Worm (Caenorhabditis elegans) whole organism, young adult: ENCODE data around the gene tpra-1.

Source experiments
- F10E7.11 ChIP-seq: sonication (generic microtip); optimal IDR thresholded peaks from 2 replicates; lab custom pipeline; 2017; ENCODE audit warnings: mild to moderate bottlenecking, missing genetic modification characterization, moderate library complexity, missing compliant biosample characterization
- F39B2.1 ChIP-seq: fragments of 200-800 bp; sonication (Bioruptor generic); IDR thresholded peaks from 2 replicates; pipeline ENCODE4 v1.3.6; 2022; ENCODE audit warnings: missing genetic modification reagents, missing genetic modification characterization, missing compliant biosample characterization
- F52B5.7 ChIP-seq: sonication (generic microtip); optimal IDR thresholded peaks from 2 replicates; lab custom pipeline; 2016; ENCODE audit warnings: mild to moderate bottlenecking, missing genetic modification characterization, missing compliant biosample characterization
- F55B11.4 ChIP-seq: sonication (generic microtip); optimal IDR thresholded peaks from 2 replicates; lab custom pipeline; 2016; ENCODE audit warnings: missing compliant biosample characterization, missing genetic modification characterization, borderline replicate concordance; ENCODE audit not compliant: insufficient read depth
- K12H6.12 ChIP-seq: fragments of 200-800 bp; sonication (Bioruptor generic); optimal IDR thresholded peaks from 2 replicates; lab custom pipeline; 2018; ENCODE audit warnings: mild to moderate bottlenecking, missing genetic modification characterization, missing compliant biosample characterization
- T07F8.4 ChIP-seq: sonication (generic microtip); optimal IDR thresholded peaks from 2 replicates; lab custom pipeline; 2016; ENCODE audit warnings: mild to moderate bottlenecking, missing genetic modification characterization, moderate library complexity, missing compliant biosample characterization
- T26A5.8 ChIP-seq: sonication (generic microtip); optimal IDR thresholded peaks from 2 replicates; lab custom pipeline; 2016; ENCODE audit warnings: missing genetic modification characterization, missing compliant biosample characterization
- Y67H2A.10 ChIP-seq: fragments of 200-800 bp; sonication (Bioruptor generic); conservative IDR thresholded peaks from 2 replicates; pipeline ENCODE4 v1.3.6; 2022; ENCODE audit warnings: missing genetic modification reagents, missing genetic modification characterization, missing compliant biosample characterization
- Y79H2A.3 ChIP-seq: fragments of 200-800 bp; sonication (Bioruptor generic); conservative IDR thresholded peaks from 2 replicates; pipeline ENCODE4 v1.3.6; 2022; ENCODE audit warnings: missing genetic modification reagents, missing genetic modification characterization, missing compliant biosample characterization
- aptf-2 ChIP-seq: fragments of 200-800 bp; sonication (Bioruptor generic); conservative IDR thresholded peaks from 2 replicates; pipeline ENCODE4 v1.3.6; 2022; ENCODE audit warnings: missing genetic modification reagents, missing genetic modification characterization, missing compliant biosample characterization
- aptf-3 ChIP-seq: fragments of 200-800 bp; sonication (Bioruptor generic); IDR thresholded peaks from 2 replicates; pipeline ENCODE4 v1.3.6; 2022; ENCODE audit warnings: missing genetic modification characterization, missing compliant biosample characterization
- athp-1 ChIP-seq: sonication (generic microtip); optimal IDR thresholded peaks from 2 replicates; lab custom pipeline; 2017; ENCODE audit warnings: mild to moderate bottlenecking, missing genetic modification characterization, missing compliant biosample characterization
- attf-3 ChIP-seq: fragments of 200-800 bp; sonication (Bioruptor generic); conservative IDR thresholded peaks from 2 replicates; pipeline ENCODE4 v1.3.6; 2022; ENCODE audit warnings: missing genetic modification reagents, missing genetic modification characterization, missing compliant biosample characterization
- attf-6 ChIP-seq: fragments of 200-800 bp; sonication (Bioruptor generic); IDR thresholded peaks from 2 replicates; pipeline ENCODE4 v1.3.6; 2022; ENCODE audit warnings: missing genetic modification reagents, missing genetic modification characterization, missing compliant biosample characterization
- ccch-3 ChIP-seq: fragments of 200-800 bp; sonication (Bioruptor generic); optimal IDR thresholded peaks from 2 replicates; lab custom pipeline; 2018; ENCODE audit warnings: mild to moderate bottlenecking, missing genetic modification characterization, missing compliant biosample characterization
- cebp-1 ChIP-seq, 2 experiments: fragments of 200-800 bp in 1 of 2; sonication (Bioruptor generic) in 1 of 2; sonication (generic microtip) in 1 of 2; IDR thresholded peaks in 1 of 2; optimal IDR thresholded peaks in 1 of 2; 2 replicates each; pipeline versions ENCODE4 v1.3.6 to Lab custom; 2017 to 2022; ENCODE audit warnings: missing compliant biosample characterization in 2 of 2, missing genetic modification characterization in 2 of 2, mild to moderate bottlenecking in 1 of 2, missing genetic modification reagents in 1 of 2, moderate library complexity in 1 of 2
- cebp-2 ChIP-seq: fragments of 200-800 bp; sonication (Bioruptor generic); IDR thresholded peaks from 2 replicates; pipeline ENCODE4 v1.3.6; 2022; ENCODE audit warnings: missing genetic modification characterization, missing compliant biosample characterization
- ceh-40 ChIP-seq: fragments of 200-800 bp; sonication (Bioruptor generic); IDR thresholded peaks from 2 replicates; pipeline ENCODE4 v1.3.6; 2022; ENCODE audit warnings: missing genetic modification characterization, missing compliant biosample characterization
- die-1 ChIP-seq: sonication (generic microtip); optimal IDR thresholded peaks from 2 replicates; lab custom pipeline; 2016; ENCODE audit warnings: missing genotype, mild to moderate bottlenecking, missing genetic modification characterization, missing compliant biosample characterization
- dpl-1 ChIP-seq: fragments of 150-350 bp; optimal IDR thresholded peaks from 2 replicates; lab custom pipeline; 2014; ENCODE audit warnings: missing biosample characterization, missing genetic modification reagents, missing genetic modification characterization
- egl-18 ChIP-seq: fragments of 200-800 bp; sonication (Bioruptor generic); IDR thresholded peaks from 2 replicates; pipeline ENCODE4 v1.3.6; 2022; ENCODE audit warnings: missing genetic modification reagents, missing genetic modification characterization, missing compliant biosample characterization
- egrh-3 ChIP-seq: fragments of 200-800 bp; sonication (Bioruptor generic); IDR thresholded peaks from 2 replicates; pipeline ENCODE4 v1.3.6; 2022; ENCODE audit warnings: missing genetic modification reagents, missing genetic modification characterization, missing compliant biosample characterization
- ekl-4 ChIP-seq: fragments of 200-800 bp; sonication (Bioruptor generic); IDR thresholded peaks from 2 replicates; pipeline ENCODE4 v1.3.6; 2022; ENCODE audit warnings: missing genetic modification reagents, missing genetic modification characterization, missing compliant biosample characterization
- ets-4 ChIP-seq: fragments of 200-800 bp; sonication (Bioruptor generic); optimal IDR thresholded peaks from 2 replicates; lab custom pipeline; 2018; ENCODE audit warnings: mild to moderate bottlenecking, missing genetic modification characterization, missing compliant biosample characterization
- hmg-1.2 ChIP-seq: fragments of 200-800 bp; sonication (Bioruptor generic); IDR thresholded peaks from 2 replicates; pipeline ENCODE4 v1.3.6; 2022; ENCODE audit warnings: missing genetic modification reagents, missing genetic modification characterization, missing compliant biosample characterization
- hmg-20 ChIP-seq: fragments of 200-800 bp; sonication (Bioruptor generic); IDR thresholded peaks from 2 replicates; pipeline ENCODE4 v1.3.6; 2022; ENCODE audit warnings: missing genetic modification reagents, missing genetic modification characterization, missing compliant biosample characterization
- lag-1 ChIP-seq: fragments of 200-800 bp; sonication (Bioruptor generic); IDR thresholded peaks from 2 replicates; pipeline ENCODE4 v1.3.6; 2022; ENCODE audit warnings: missing genetic modification reagents, missing genetic modification characterization, missing compliant biosample characterization
- let-526 ChIP-seq: fragments of 200-800 bp; sonication (Bioruptor generic); IDR thresholded peaks from 2 replicates; pipeline ENCODE4 v1.3.6; 2022; ENCODE audit warnings: missing genetic modification reagents, missing genetic modification characterization, missing compliant biosample characterization
- lin-40 ChIP-seq: sonication (generic microtip); optimal IDR thresholded peaks from 2 replicates; lab custom pipeline; 2016; ENCODE audit warnings: missing genetic modification characterization, mild to moderate bottlenecking, missing compliant biosample characterization, missing genotype, missing genetic modification reagents
- madf-3 ChIP-seq: fragments of 200-800 bp; sonication (Bioruptor generic); IDR thresholded peaks from 2 replicates; pipeline ENCODE4 v1.3.6; 2022; ENCODE audit warnings: missing genetic modification reagents, missing genetic modification characterization, missing compliant biosample characterization
- nfya-1 ChIP-seq: sonication (generic microtip); optimal IDR thresholded peaks from 2 replicates; lab custom pipeline; 2017; ENCODE audit warnings: antibody characterized with exemption, missing compliant biosample characterization, missing genetic modification characterization, borderline replicate concordance; ENCODE audit not compliant: insufficient read depth
- nfyb-1 ChIP-seq: fragments of 200-800 bp; sonication (Bioruptor generic); IDR thresholded peaks from 2 replicates; pipeline ENCODE4 v1.3.6; 2022; ENCODE audit warnings: missing genetic modification reagents, missing genetic modification characterization, missing compliant biosample characterization
- nhr-27 ChIP-seq: fragments of 200-800 bp; sonication (Bioruptor generic); optimal IDR thresholded peaks from 2 replicates; lab custom pipeline; 2018; ENCODE audit warnings: mild to moderate bottlenecking, missing genetic modification characterization, moderate library complexity, missing compliant biosample characterization
- nhr-80 ChIP-seq: sonication (generic microtip); optimal IDR thresholded peaks from 2 replicates; lab custom pipeline; 2016; ENCODE audit warnings: missing genetic modification characterization, missing compliant biosample characterization
- pha-4 ChIP-seq: fragments of 150-350 bp; sonication (generic microtip); optimal IDR thresholded peaks from 2 replicates; lab custom pipeline; 2014; ENCODE audit warnings: missing biosample characterization, missing genetic modification reagents, missing genetic modification characterization
- repo-1 ChIP-seq: sonication (generic microtip); optimal IDR thresholded peaks from 2 replicates; lab custom pipeline; 2017; ENCODE audit warnings: mild to moderate bottlenecking, missing genetic modification characterization, missing compliant biosample characterization
- snpc-1.1 ChIP-seq: sonication (generic microtip); optimal IDR thresholded peaks from 2 replicates; lab custom pipeline; 2017; ENCODE audit warnings: missing genetic modification characterization, mild to moderate bottlenecking, missing compliant biosample characterization, antibody characterized with exemption, moderate library complexity, missing genotype, missing genetic modification reagents; ENCODE audit not compliant: insufficient read depth
- snpc-4 ChIP-seq, 5 experiments: fragments of 150-350 bp in 1 of 5; sonication (generic microtip) in 4 of 5; optimal IDR thresholded peaks; 2 replicates each; lab custom pipeline; 2014 to 2018; ENCODE audit warnings: missing genetic modification characterization in 5 of 5, missing biosample characterization in 3 of 5, antibody characterized with exemption in 2 of 5, mild to moderate bottlenecking in 2 of 5, missing compliant biosample characterization in 2 of 5, missing genotype in 2 of 5, moderate library complexity in 2 of 5, missing genetic modification reagents in 1 of 5
- tbp1 ChIP-seq: fragments of 200-800 bp; sonication (Bioruptor generic); optimal IDR thresholded peaks from 2 replicates; lab custom pipeline; 2018; ENCODE audit warnings: mild to moderate bottlenecking, missing genetic modification characterization, missing compliant biosample characterization
- zfh-2 ChIP-seq: fragments of 200-800 bp; sonication (Bioruptor generic); conservative IDR thresholded peaks from 2 replicates; pipeline ENCODE4 v1.3.6; 2022; ENCODE audit warnings: missing genetic modification reagents, missing genetic modification characterization, missing compliant biosample characterization
- ztf-18 ChIP-seq: sonication (generic microtip); optimal IDR thresholded peaks from 2 replicates; lab custom pipeline; 2016; ENCODE audit warnings: missing genotype, mild to moderate bottlenecking, missing genetic modification characterization, missing compliant biosample characterization
- ztf-26 ChIP-seq: sonication (generic microtip); optimal IDR thresholded peaks from 2 replicates; lab custom pipeline; 2017; ENCODE audit warnings: missing genetic modification characterization, missing compliant biosample characterization
- ztf-3 ChIP-seq: fragments of 200-800 bp; sonication (Bioruptor generic); optimal IDR thresholded peaks from 2 replicates; lab custom pipeline; 2018; ENCODE audit warnings: mild to moderate bottlenecking, missing genetic modification characterization, missing compliant biosample characterization

The tpra-1 gene

DNA sequence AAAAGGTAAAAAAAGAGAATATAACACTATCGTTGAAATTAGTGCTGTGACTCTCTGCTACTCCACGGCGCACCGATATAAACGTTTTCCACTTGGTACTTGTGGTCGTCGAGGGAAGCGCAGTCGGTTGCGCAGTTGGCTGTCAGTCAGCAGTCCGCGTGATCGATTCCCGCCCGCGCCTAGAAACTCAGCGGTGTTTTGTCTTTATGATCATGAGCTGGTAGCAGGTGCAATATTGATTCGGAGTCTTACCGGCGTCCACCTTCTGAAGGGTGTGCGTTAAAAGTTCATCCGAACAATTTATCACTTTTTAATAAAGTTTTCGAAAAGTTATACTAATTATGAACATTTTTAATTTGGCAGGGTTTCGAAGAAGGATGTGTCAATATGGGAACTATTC is 29.2 kb upstream of the tpra-1 start (continued):
- TF ChIP-seq F55B11.4 (tag; lab: Kevin White, UChicago) (no peak), ztf-26 (tag; lab: Kevin White, UChicago) (peak; percentile 78), egl-18 (GFP tag; lab: Robert Waterston, UW) (no peak), attf-3 (peak; percentile 87), F39B2.1 (GFP tag; lab: Robert Waterston, UW) (no peak), die-1 (tag; lab: Kevin White, UChicago) (peak; percentile 96), cebp-1 (GFP tag; IDR thresholded peaks at IDR 0.05; lab: Robert Waterston, UW) (peak; percentile 27; the same call in 1 of the 2 replicates), cebp-1 (tag; optimal IDR thresholded peaks at IDR 0.05; lab: Kevin White, UChicago) (peak; percentile 86), nhr-80 (tag; lab: Kevin White, UChicago) (peak; percentile 75), dpl-1 (peak; percentile 11), ccch-3 (GFP tag; lab: Kevin White, UChicago) (peak; percentile 38), tbp1 (GFP tag; lab: Kevin White, UChicago) (peak; percentile 98), lag-1 (GFP tag; lab: Robert Waterston, UW) (no peak), madf-3 (GFP tag; lab: Robert Waterston, UW) (peak; percentile 84), lin-40 (tag; lab: Kevin White, UChicago) (peak; percentile 84), F10E7.11 (peak; percentile 92), F52B5.7 (tag; lab: Kevin White, UChicago) (peak; percentile 92), athp-1 (tag; lab: Kevin White, UChicago) (peak; percentile 96), Y79H2A.3 (GFP tag; lab: Robert Waterston, UW) (peak; percentile 29; the same call in 1 of the 2 replicates), T07F8.4 (tag; lab: Kevin White, UChicago) (peak; percentile 91), snpc-1.1 (tag; lab: Kevin White, UChicago) (peak; percentile 56), zfh-2 (GFP tag; lab: Robert Waterston, UW) (no peak; the same call in 1 of the 2 replicates), nfyb-1 (peak; percentile 91), snpc-4 (GFP tag; optimal IDR thresholded peaks at IDR 0.05; lab: Kevin White, UChicago) (peak; percentile 65), snpc-4 (tag; optimal IDR thresholded peaks at IDR 0.05; lab: Kevin White, UChicago) (peak; percentile 31 to 84 (median 81)), aptf-2 (GFP tag; lab: Robert Waterston, UW) (no peak), cebp-2 (peak; percentile 86; the same call in 1 of the 2 replicates), pha-4 (tag; lab: Kevin White, UChicago) (no peak), nhr-27 (tag; lab: Kevin White, UChicago) (peak; percentile 73), aptf-3 (GFP tag; lab: Robert Waterston, UW) (peak; percentile 84; the same call in 1 of the 2 replicates), ceh-40 (GFP tag; lab: Robert Waterston, UW) (0 out of 2 replicates have a peak, but pooled peaks have one; percentile 54), hmg-1.2 (GFP tag; lab: Robert Waterston, UW) (peak; percentile 78), let-526 (GFP tag; lab: Robert Waterston, UW) (peak; percentile 50; the same call in 1 of the 2 replicates), attf-6 (GFP tag; lab: Robert Waterston, UW) (peak; percentile 48; the same call in 1 of the 2 replicates), nfya-1 (no peak)
- TF ChIP-seq, all 124 proteins: peak for 107

DNA sequence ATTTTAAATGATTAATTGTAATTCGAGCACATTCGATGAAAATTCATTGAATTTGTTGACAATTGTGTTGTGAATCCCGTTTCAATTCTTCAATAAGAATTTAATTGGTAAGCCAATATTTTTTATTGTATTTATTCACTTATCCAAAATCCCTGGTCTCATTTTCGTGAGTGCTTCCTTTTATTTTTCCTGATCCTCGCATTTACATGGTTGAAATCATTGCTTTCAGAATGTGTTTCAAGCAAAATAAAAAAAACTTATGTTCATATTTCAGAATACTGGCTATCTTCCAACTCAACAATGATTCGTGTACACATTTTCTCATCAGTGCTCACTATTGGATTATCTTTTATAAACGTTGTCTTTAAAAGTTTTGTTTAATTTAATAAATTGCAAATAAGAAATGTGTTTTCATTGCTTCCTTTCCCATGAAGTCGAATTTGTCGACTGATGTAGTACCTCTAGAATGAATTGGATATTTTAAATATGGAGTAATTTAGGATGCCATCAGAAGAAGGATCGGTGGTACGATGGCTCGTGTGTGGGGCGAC is 26.3 kb upstream of the tpra-1 start, which contains the start of the genes D1046.18 and slc-25A26:
D1046.18 (plus strand) TSS at position 301 of the 551 bp plus-strand sequence.
slc-25A26 (plus strand) TSS at position 501 of the 551 bp plus-strand sequence.
- TF ChIP-seq ekl-4 (GFP tag; lab: Robert Waterston, UW) (no peak), K12H6.12 (tag; lab: Kevin White, UChicago) (no peak), ets-4 (GFP tag; lab: Kevin White, UChicago) (no peak), attf-3 (no peak), egrh-3 (GFP tag; lab: Robert Waterston, UW) (no peak), ccch-3 (GFP tag; lab: Kevin White, UChicago) (no peak), T26A5.8 (no peak), hmg-20 (no peak), repo-1 (no peak), Y67H2A.10 (no peak), zfh-2 (GFP tag; lab: Robert Waterston, UW) (no peak), ztf-3 (GFP tag; lab: Kevin White, UChicago) (no peak), let-526 (GFP tag; lab: Robert Waterston, UW) (no peak), ztf-18 (tag; lab: Kevin White, UChicago) (no peak)
